Fruit fly (Drosophila melanogaster) whole organism, embryonic: Measurements from ENCODE around the gene gNacalpha.

Experiments
- CG10147 ChIP-seq: fragments of 200-800 bp; sonication (Bioruptor generic); optimal IDR thresholded peaks from 2 replicates; lab custom pipeline; 2019; ENCODE audit warnings: missing biosample characterization, mild to moderate bottlenecking, missing genetic modification characterization, moderate library complexity
- CG10267 ChIP-seq: fragments of 200-800 bp; sonication (Bioruptor generic); optimal IDR thresholded peaks from 2 replicates; lab custom pipeline; 2018; ENCODE audit warnings: missing biosample characterization, mild to moderate bottlenecking, missing genetic modification characterization, moderate library complexity
- CG11398 ChIP-seq: fragments of 200-800 bp; sonication (Bioruptor generic); optimal IDR thresholded peaks from 2 replicates; lab custom pipeline; 2016; ENCODE audit warnings: missing biosample characterization, missing genetic modification characterization
- CG12769 ChIP-seq: fragments of 200-800 bp; sonication (Bioruptor generic); optimal IDR thresholded peaks from 2 replicates; lab custom pipeline; 2019; ENCODE audit warnings: missing biosample characterization, mild to moderate bottlenecking, missing genetic modification characterization, moderate library complexity
- CG14667 ChIP-seq: fragments of 200-800 bp; sonication (Bioruptor generic); IDR thresholded peaks from 2 replicates; pipeline ENCODE4 v1.3.6; 2022; ENCODE audit warnings: missing biosample characterization, missing genetic modification characterization
- CG15514 ChIP-seq: fragments of 200-800 bp; sonication (Bioruptor generic); optimal IDR thresholded peaks from 3 replicates; lab custom pipeline; 2017; ENCODE audit warnings: missing biosample characterization, missing genetic modification characterization, mild to moderate bottlenecking, moderate library complexity, missing genetic modification reagents
- CG15696 ChIP-seq: fragments of 200-800 bp; sonication (Bioruptor generic); optimal IDR thresholded peaks from 2 replicates; lab custom pipeline; 2019; ENCODE audit warnings: missing biosample characterization, mild to moderate bottlenecking, missing genetic modification characterization, moderate library complexity
- CG16813 ChIP-seq: fragments of 200-800 bp; sonication (Bioruptor generic); IDR thresholded peaks from 3 replicates; pipeline ENCODE4 v1.3.6; 2022; ENCODE audit warnings: missing biosample characterization, missing genetic modification characterization; ENCODE audit not compliant: partially characterized antibody
- CG17568 ChIP-seq: fragments of 200-800 bp; sonication (Bioruptor generic); optimal IDR thresholded peaks from 2 replicates; lab custom pipeline; 2018; ENCODE audit warnings: missing biosample characterization, mild to moderate bottlenecking, missing genetic modification characterization, moderate library complexity
- CG17912 ChIP-seq: fragments of 200-800 bp; sonication (Bioruptor generic); optimal IDR thresholded peaks from 2 replicates; lab custom pipeline; 2018; ENCODE audit warnings: missing biosample characterization, mild to moderate bottlenecking, missing genetic modification characterization
- CG30431 ChIP-seq: fragments of 200-800 bp; sonication (Bioruptor generic); optimal IDR thresholded peaks from 2 replicates; lab custom pipeline; 2017; ENCODE audit warnings: missing biosample characterization, missing genetic modification characterization
- CG4404 ChIP-seq: fragments of 200-800 bp; sonication (Bioruptor generic); IDR thresholded peaks from 2 replicates; pipeline ENCODE4 v1.3.6; 2022; ENCODE audit warnings: missing biosample characterization, missing genetic modification characterization
- CG7745 ChIP-seq: fragments of 200-800 bp; sonication (Bioruptor generic); optimal IDR thresholded peaks from 2 replicates; lab custom pipeline; 2018; ENCODE audit warnings: missing biosample characterization, mild to moderate bottlenecking, missing genetic modification characterization, moderate library complexity
- CG7987 ChIP-seq: fragments of 200-800 bp; sonication (Bioruptor generic); optimal IDR thresholded peaks from 2 replicates; lab custom pipeline; 2018; ENCODE audit warnings: missing biosample characterization, mild to moderate bottlenecking, missing genetic modification characterization, moderate library complexity
- CG8478 ChIP-seq: fragments of >200 bp; optimal IDR thresholded peaks from 2 replicates; lab custom pipeline; 2018
- CG9437 ChIP-seq: fragments of 200-800 bp; sonication (Bioruptor generic); optimal IDR thresholded peaks from 2 replicates; lab custom pipeline; 2018; ENCODE audit warnings: missing biosample characterization, mild to moderate bottlenecking, missing genetic modification characterization
- CG9727 ChIP-seq: fragments of 200-800 bp; sonication (Bioruptor generic); optimal IDR thresholded peaks from 3 replicates; lab custom pipeline; 2017; ENCODE audit warnings: missing biosample characterization, mild to moderate bottlenecking, missing genetic modification characterization
- E2f1 ChIP-seq: fragments of 200-800 bp; sonication (Bioruptor generic); IDR thresholded peaks from 2 replicates; pipeline ENCODE4 v1.3.6; 2022; ENCODE audit warnings: missing biosample characterization, missing genetic modification characterization
- ERR ChIP-seq: fragments of 200-800 bp; sonication (Bioruptor generic); optimal IDR thresholded peaks from 2 replicates; lab custom pipeline; 2016; ENCODE audit warnings: missing biosample characterization, missing genetic modification characterization
- HmgZ ChIP-seq: fragments of 200-800 bp; sonication (Bioruptor generic); optimal IDR thresholded peaks from 2 replicates; lab custom pipeline; 2018; ENCODE audit warnings: missing biosample characterization, mild to moderate bottlenecking, missing genetic modification characterization
- Hr51 ChIP-seq, 2 experiments: fragments of 200-800 bp; sonication (Bioruptor generic); optimal IDR thresholded peaks; 2 replicates in 1 of 2; 3 replicates in 1 of 2; lab custom pipeline; 2016 to 2018; ENCODE audit warnings: missing biosample characterization in 2 of 2, missing genetic modification characterization in 2 of 2, mild to moderate bottlenecking in 1 of 2, moderate library complexity in 1 of 2
- Med ChIP-seq: fragments of 200-800 bp; sonication (Bioruptor generic); peaks from one replicate; lab custom pipeline; 2016; ENCODE audit warnings: missing biosample characterization, missing genetic modification characterization, mild to moderate bottlenecking, inconsistent platforms, moderate library complexity
- Mrtf ChIP-seq: fragments of 200-800 bp; sonication (Bioruptor generic); IDR thresholded peaks from 3 replicates; pipeline ENCODE4 v1.3.6; 2022; ENCODE audit warnings: missing biosample characterization, missing genetic modification characterization
- NK7.1 ChIP-seq: fragments of 200-800 bp; sonication (Bioruptor generic); optimal IDR thresholded peaks from 3 replicates; lab custom pipeline; 2016; ENCODE audit warnings: missing biosample characterization, missing genetic modification characterization
- YL-1 ChIP-seq: fragments of 200-800 bp; sonication (Bioruptor generic); optimal IDR thresholded peaks from 3 replicates; lab custom pipeline; 2017; ENCODE audit warnings: missing biosample characterization, mild to moderate bottlenecking, missing genetic modification characterization
- ash1 ChIP-seq: fragments of 200-800 bp; sonication (Bioruptor generic); optimal IDR thresholded peaks from 2 replicates; lab custom pipeline; 2018; ENCODE audit warnings: missing biosample characterization, mild to moderate bottlenecking, missing genetic modification characterization
- bowl ChIP-seq: fragments of 200-800 bp; sonication (Bioruptor generic); IDR thresholded peaks from 2 replicates; pipeline ENCODE4 v1.3.6; 2022; ENCODE audit warnings: missing biosample characterization, missing genetic modification characterization
- ci ChIP-seq: fragments of 200-800 bp; sonication (Bioruptor generic); IDR thresholded peaks from 3 replicates; pipeline ENCODE4 v1.3.6; 2022; ENCODE audit warnings: missing biosample characterization, missing genetic modification characterization
- dmrt11E ChIP-seq: fragments of 200-800 bp; sonication (Bioruptor generic); optimal IDR thresholded peaks from 3 replicates; lab custom pipeline; 2018; ENCODE audit warnings: missing biosample characterization, mild to moderate bottlenecking, missing genetic modification characterization, moderate library complexity
- fru ChIP-seq: fragments of >200 bp; optimal IDR thresholded peaks from 2 replicates; lab custom pipeline; 2017
- gce ChIP-seq: fragments of 200-800 bp; sonication (Bioruptor generic); IDR thresholded peaks from 3 replicates; pipeline ENCODE4 v1.3.6; 2022; ENCODE audit warnings: missing biosample characterization, missing genetic modification characterization
- gfzf ChIP-seq: fragments of 200-800 bp; sonication (Bioruptor generic); optimal IDR thresholded peaks from 2 replicates; lab custom pipeline; 2016; ENCODE audit warnings: missing biosample characterization, mild to moderate bottlenecking, missing genetic modification characterization, moderate library complexity
- kay ChIP-seq: fragments of 200-800 bp; sonication (Bioruptor generic); optimal IDR thresholded peaks from 2 replicates; lab custom pipeline; 2016; ENCODE audit warnings: missing biosample characterization, missing genetic modification characterization
- mirr ChIP-seq: fragments of 200-800 bp; sonication (Bioruptor generic); optimal IDR thresholded peaks from 3 replicates; lab custom pipeline; 2018; ENCODE audit warnings: missing biosample characterization, mild to moderate bottlenecking, missing genetic modification characterization
- oc ChIP-seq: fragments of 200-800 bp; sonication (Bioruptor generic); optimal IDR thresholded peaks from 2 replicates; lab custom pipeline; 2018; ENCODE audit warnings: missing biosample characterization, mild to moderate bottlenecking, missing genetic modification characterization, moderate library complexity
- pan ChIP-seq, 4 experiments: fragments of >200 bp in 3 of 4; fragments of 200-800 bp in 1 of 4; sonication (Bioruptor generic) in 1 of 4; optimal IDR thresholded peaks in 3 of 4; IDR thresholded peaks in 1 of 4; 2 replicates each; pipeline versions ENCODE4 v1.3.6 to Lab custom; 2017 to 2022; ENCODE audit warnings: missing biosample characterization in 2 of 4, missing genetic modification characterization in 2 of 4, mixed read lengths in 1 of 4
- pho ChIP-seq: fragments of 200-800 bp; sonication (Bioruptor generic); optimal IDR thresholded peaks from 2 replicates; lab custom pipeline; 2016; ENCODE audit warnings: missing biosample characterization, missing genetic modification characterization
- pum ChIP-seq: fragments of 200-800 bp; sonication (Bioruptor generic); optimal IDR thresholded peaks from 2 replicates; lab custom pipeline; 2016; ENCODE audit warnings: missing biosample characterization, missing genetic modification characterization
- sisA ChIP-seq: fragments of 200-800 bp; sonication (Bioruptor generic); IDR thresholded peaks from 2 replicates; pipeline ENCODE4 v1.3.6; 2022; ENCODE audit warnings: missing biosample characterization, missing genetic modification characterization
- so ChIP-seq: fragments of 200-800 bp; sonication (Bioruptor generic); IDR thresholded peaks from 3 replicates; pipeline ENCODE4 v1.3.6; 2022; ENCODE audit warnings: missing biosample characterization, missing genetic modification characterization
- tna ChIP-seq: fragments of 200-800 bp; sonication (Bioruptor generic); IDR thresholded peaks from 2 replicates; pipeline ENCODE4 v1.3.6; 2022; ENCODE audit warnings: missing biosample characterization, missing genetic modification characterization; ENCODE audit not compliant: partially characterized antibody
- z ChIP-seq: fragments of 200-800 bp; sonication (Bioruptor generic); IDR thresholded peaks from 3 replicates; pipeline ENCODE4 v1.3.6; 2022; ENCODE audit warnings: missing biosample characterization, missing genetic modification characterization

The gNacalpha gene

dm6 chr2L:1077053-1077452 lies 40.0 kb downstream of the gNacalpha start (continued):
- TF ChIP-seq E2f1 (GFP tag; lab: Robert Waterston, UW): 0 out of 2 replicates have a peak, but pooled peaks have one; percentile 17
- no peak for TF ChIP-seq CG30431 (GFP tag; lab: Kevin White, UChicago)
- no peak for TF ChIP-seq CG14667 (GFP tag; lab: Robert Waterston, UW)
- TF ChIP-seq HmgZ (tag; lab: Kevin White, UChicago): peak; percentile 32
- TF ChIP-seq CG15514: no peak
- no peak for TF ChIP-seq z (GFP tag; lab: Robert Waterston, UW)
- no peak for TF ChIP-seq CG17568 (GFP tag; lab: Kevin White, UChicago)
- no peak for TF ChIP-seq gfzf (GFP tag; lab: Kevin White, UChicago)
- no peak for TF ChIP-seq Hr51 (GFP tag; optimal IDR thresholded peaks at IDR 0.05; lab: Kevin White, UChicago)
- no peak for TF ChIP-seq CG15696 (tag; lab: Kevin White, UChicago)
- no peak for TF ChIP-seq gce
- peak; percentile 50; the same call in 1 of the 3 replicates for TF ChIP-seq ci (GFP tag; lab: Robert Waterston, UW)
- TF ChIP-seq ERR (GFP tag; lab: Kevin White, UChicago): no peak
- TF ChIP-seq CG16813 (GFP tag; lab: Robert Waterston, UW): no peak
- TF ChIP-seq CG9727 (GFP tag; lab: Kevin White, UChicago): no peak
- TF ChIP-seq pho (GFP tag; lab: Kevin White, UChicago): no peak
- peak; percentile 91 for TF ChIP-seq CG8478 (lab: Kevin White, UChicago)
- no peak for TF ChIP-seq fru (lab: Kevin White, UChicago)
- no peak for TF ChIP-seq CG4404
- TF ChIP-seq YL-1: no peak
- no peak for TF ChIP-seq CG10147 (GFP tag; lab: Kevin White, UChicago)
- peak; percentile 1 for TF ChIP-seq NK7.1
- TF ChIP-seq mirr (GFP tag; lab: Kevin White, UChicago): peak; percentile 23
- TF ChIP-seq CG7987 (GFP tag; lab: Kevin White, UChicago): peak; percentile 48
- peak; percentile 53 for TF ChIP-seq Med (GFP tag; lab: Kevin White, UChicago)
- no peak for TF ChIP-seq pan (optimal IDR thresholded peaks at IDR 0.05; lab: Kevin White, UChicago)
- TF ChIP-seq pan (GFP tag; optimal IDR thresholded peaks at IDR 0.05 in 1 of 2, IDR thresholded peaks at IDR 0.05 in 1 of 2): peak in 1 of 2 experiments; percentile 14
- no peak for TF ChIP-seq bowl (GFP tag; lab: Robert Waterston, UW)
- no peak for TF ChIP-seq pum (GFP tag; lab: Kevin White, UChicago)
- TF ChIP-seq tna (GFP tag; lab: Robert Waterston, UW): no peak
- no peak for TF ChIP-seq CG9437 (GFP tag; lab: Kevin White, UChicago)
- no peak for TF ChIP-seq so (GFP tag; lab: Robert Waterston, UW)
- TF ChIP-seq oc (tag; lab: Kevin White, UChicago): peak; percentile 28
- TF ChIP-seq kay: no peak
- TF ChIP-seq CG7745 (tag; lab: Kevin White, UChicago): no peak
- no peak for TF ChIP-seq CG11398 (GFP tag; lab: Kevin White, UChicago)
- TF ChIP-seq CG17912 (GFP tag; lab: Kevin White, UChicago): no peak
- TF ChIP-seq ash1 (GFP tag; lab: Kevin White, UChicago): no peak
- no peak for TF ChIP-seq CG12769 (tag; lab: Kevin White, UChicago)
- no peak for TF ChIP-seq Mrtf (GFP tag; lab: Robert Waterston, UW)
- no peak for TF ChIP-seq sisA
- no peak for TF ChIP-seq dmrt11E
- TF ChIP-seq CG10267 (tag; lab: Kevin White, UChicago): no peak
- TF ChIP-seq, all 482 proteins: peak for 37
